Fruit fly (Drosophila melanogaster) whole organism, pupa: ENCODE results near the gene SelG.

Experiments
- CG12605 ChIP-seq: fragments of 200-800 bp; sonication (Bioruptor generic); IDR thresholded peaks from 2 replicates; pipeline ENCODE4 v1.3.6; 2022; ENCODE audit warnings: missing biosample characterization, missing genetic modification characterization
- CG13204 ChIP-seq: fragments of 200-800 bp; sonication (Bioruptor generic); optimal IDR thresholded peaks from 2 replicates; lab custom pipeline; 2018; ENCODE audit warnings: missing biosample characterization, mild to moderate bottlenecking, missing genetic modification characterization, moderate library complexity
- CG14655 ChIP-seq: fragments of 200-800 bp; sonication (Bioruptor generic); optimal IDR thresholded peaks from 3 replicates; lab custom pipeline; 2017; ENCODE audit warnings: mild to moderate bottlenecking, missing biosample characterization, missing genetic modification reagents, missing genetic modification characterization
- CG15710 ChIP-seq: fragments of 200-800 bp; sonication (Bioruptor generic); optimal IDR thresholded peaks from 2 replicates; lab custom pipeline; 2018; ENCODE audit warnings: missing biosample characterization, mild to moderate bottlenecking, missing genetic modification characterization, moderate library complexity
- CG17806 ChIP-seq: fragments of 200-800 bp; sonication (Bioruptor generic); optimal IDR thresholded peaks from 2 replicates; lab custom pipeline; 2018; ENCODE audit warnings: missing biosample characterization, mild to moderate bottlenecking, missing genetic modification characterization, moderate library complexity
- Snoo ChIP-seq: fragments of 200-800 bp; sonication (Bioruptor generic); optimal IDR thresholded peaks from 3 replicates; lab custom pipeline; 2017; ENCODE audit warnings: missing biosample characterization, mild to moderate bottlenecking, missing genetic modification characterization, inconsistent platforms
- fd96Ca ChIP-seq: fragments of 200-800 bp; sonication (Bioruptor generic); IDR thresholded peaks from 3 replicates; pipeline ENCODE4 v1.3.6; 2022; ENCODE audit warnings: missing biosample characterization, missing genetic modification characterization
- rn ChIP-seq: fragments of 200-800 bp; sonication (Bioruptor generic); IDR thresholded peaks from 2 replicates; pipeline ENCODE4 v1.3.6; 2022; ENCODE audit warnings: missing biosample characterization, missing genetic modification characterization

- TF ChIP-seq CG13204 (no peak), CG14655 (GFP tag; lab: Kevin White, UChicago) (no peak), rn (GFP tag; lab: Robert Waterston, UW) (no peak), fd96Ca (GFP tag; lab: Robert Waterston, UW) (no peak), CG12605 (GFP tag; lab: Robert Waterston, UW) (no peak), Snoo (no peak), CG15710 (tag; lab: Kevin White, UChicago) (no peak), CG17806 (tag; lab: Kevin White, UChicago) (no peak)
Observed at dm6 chrX:11873116-11873515, 14.0 kb upstream of the SelG start, which contains the start of gene CG15739.
